Worm (Caenorhabditis elegans) whole organism, L1 larva: ENCODE data around the gene F19B6.3.
A peak's percentile ranks its signal among the peaks of the same experiment; 100 is the strongest.

Experiments
- C16A3.4 ChIP-seq: fragments of 150-350 bp; optimal IDR thresholded peaks from 2 replicates; lab custom pipeline; 2014; ENCODE audit warnings: missing biosample characterization, missing genetic modification characterization
- C34B4.2 ChIP-seq: sonication (generic microtip); optimal IDR thresholded peaks from 2 replicates; lab custom pipeline; 2017; ENCODE audit warnings: mild to moderate bottlenecking, missing genetic modification characterization, missing compliant biosample characterization
- F16B12.6 ChIP-seq: fragments of 150-350 bp; optimal IDR thresholded peaks from 2 replicates; lab custom pipeline; 2014; ENCODE audit warnings: missing biosample characterization, missing genetic modification characterization
- Y116A8C.19 ChIP-seq: sonication (generic microtip); optimal IDR thresholded peaks from 2 replicates; lab custom pipeline; 2016; ENCODE audit warnings: missing compliant biosample characterization, missing genetic modification characterization, borderline replicate concordance
- aha-1 ChIP-seq: fragments of 150-350 bp; optimal IDR thresholded peaks from 2 replicates; lab custom pipeline; 2014; ENCODE audit warnings: missing biosample characterization, missing genetic modification characterization
- ama-1 ChIP-seq: fragments of 150-350 bp; optimal IDR thresholded peaks from 2 replicates; lab custom pipeline; 2014
- blmp-1 ChIP-seq: fragments of 150-350 bp; optimal IDR thresholded peaks from 2 replicates; lab custom pipeline; 2014; ENCODE audit warnings: missing biosample characterization, missing genetic modification characterization
- ceh-90 ChIP-seq: sonication (generic microtip); optimal IDR thresholded peaks from 2 replicates; lab custom pipeline; 2016; ENCODE audit warnings: missing genetic modification characterization, missing compliant biosample characterization
- efl-3 ChIP-seq: fragments of 200-800 bp; sonication (Bioruptor generic); optimal IDR thresholded peaks from 2 replicates; lab custom pipeline; 2018; ENCODE audit warnings: mild to moderate bottlenecking, missing genetic modification characterization, missing compliant biosample characterization
- egl-13 ChIP-seq: sonication (generic microtip); optimal IDR thresholded peaks from 2 replicates; lab custom pipeline; 2016; ENCODE audit warnings: missing genotype, missing genetic modification reagents, missing genetic modification characterization, missing compliant biosample characterization
- egl-27 ChIP-seq, 2 experiments: fragments of 150-350 bp in 1 of 2; sonication (generic microtip); optimal IDR thresholded peaks; 3 replicates each; lab custom pipeline; 2017 to 2018; ENCODE audit warnings: missing biosample characterization in 2 of 2, missing genetic modification characterization in 2 of 2, missing genetic modification reagents in 2 of 2
- fkh-4 ChIP-seq: sonication (generic microtip); optimal IDR thresholded peaks from 2 replicates; lab custom pipeline; 2016; ENCODE audit warnings: missing compliant biosample characterization, missing genetic modification characterization, borderline replicate concordance
- fkh-8 ChIP-seq: sonication (generic microtip); optimal IDR thresholded peaks from 2 replicates; lab custom pipeline; 2016; ENCODE audit warnings: mild to moderate bottlenecking, missing genetic modification characterization, missing compliant biosample characterization
- fos-1 ChIP-seq: fragments of 150-350 bp; optimal IDR thresholded peaks from 2 replicates; lab custom pipeline; 2014; ENCODE audit warnings: missing biosample characterization, missing genetic modification characterization
- hlh-4 ChIP-seq: sonication (generic microtip); optimal IDR thresholded peaks from 2 replicates; lab custom pipeline; 2016; ENCODE audit warnings: mild to moderate bottlenecking, missing genetic modification characterization, missing compliant biosample characterization
- hpl-2 ChIP-seq: fragments of 150-350 bp; optimal IDR thresholded peaks from 2 replicates; lab custom pipeline; 2014; ENCODE audit warnings: missing biosample characterization, missing genetic modification reagents, missing genetic modification characterization
- isw-1 ChIP-seq: fragments of 200-800 bp; sonication (Bioruptor generic); IDR thresholded peaks from 2 replicates; pipeline ENCODE4 v1.3.6; 2022; ENCODE audit warnings: missing genetic modification characterization, missing compliant biosample characterization
- jun-1 ChIP-seq: fragments of 150-350 bp; optimal IDR thresholded peaks from 2 replicates; lab custom pipeline; 2014; ENCODE audit warnings: missing biosample characterization, missing genetic modification reagents, missing genetic modification characterization
- lin-13 ChIP-seq: fragments of 150-350 bp; optimal IDR thresholded peaks from 2 replicates; lab custom pipeline; 2014; ENCODE audit warnings: missing biosample characterization, missing genetic modification reagents, missing genetic modification characterization
- lin-35 ChIP-seq, 2 experiments: fragments of 150-350 bp; optimal IDR thresholded peaks; 2 replicates each; lab custom pipeline; 2014; ENCODE audit warnings: missing biosample characterization in 2 of 2, missing genetic modification characterization in 2 of 2, missing genetic modification reagents in 2 of 2
- lin-39 ChIP-seq: fragments of 150-350 bp; optimal IDR thresholded peaks from 2 replicates; lab custom pipeline; 2014; ENCODE audit warnings: missing biosample characterization, missing genetic modification reagents, missing genetic modification characterization
- lsy-2 ChIP-seq, 2 experiments: fragments of 150-350 bp; optimal IDR thresholded peaks; 2 replicates each; lab custom pipeline; 2014; ENCODE audit warnings: missing biosample characterization in 2 of 2, missing genetic modification characterization in 2 of 2
- mab-9 ChIP-seq: fragments of 200-800 bp; sonication (Bioruptor generic); IDR thresholded peaks from 2 replicates; pipeline ENCODE4 v1.3.6; 2022; ENCODE audit warnings: missing genetic modification reagents, missing genetic modification characterization, missing compliant biosample characterization
- mdl-1 ChIP-seq, 2 experiments: fragments of 150-350 bp; optimal IDR thresholded peaks; 2 replicates each; lab custom pipeline; 2014 to 2017; ENCODE audit warnings: missing biosample characterization in 2 of 2, missing genetic modification characterization in 2 of 2, inconsistent platforms in 1 of 2
- mep-1 ChIP-seq: fragments of 150-350 bp; optimal IDR thresholded peaks from 2 replicates; lab custom pipeline; 2014; ENCODE audit warnings: missing biosample characterization, missing genetic modification characterization
- nhr-12 ChIP-seq: sonication (generic microtip); optimal IDR thresholded peaks from 2 replicates; lab custom pipeline; 2017; ENCODE audit warnings: missing biosample characterization, missing genetic modification characterization
- nhr-20 ChIP-seq: sonication (generic microtip); optimal IDR thresholded peaks from 2 replicates; lab custom pipeline; 2016; ENCODE audit warnings: mild to moderate bottlenecking, missing genetic modification characterization, missing compliant biosample characterization
- nhr-237 ChIP-seq: fragments of 150-350 bp; optimal IDR thresholded peaks from 2 replicates; lab custom pipeline; 2014; ENCODE audit warnings: missing biosample characterization, missing genetic modification characterization
- nhr-28 ChIP-seq: fragments of 150-350 bp; optimal IDR thresholded peaks from 2 replicates; lab custom pipeline; 2014; ENCODE audit warnings: missing biosample characterization, missing genetic modification characterization
- nhr-47 ChIP-seq: sonication (generic microtip); optimal IDR thresholded peaks from 2 replicates; lab custom pipeline; 2016; ENCODE audit warnings: mild to moderate bottlenecking, missing genetic modification characterization, moderate library complexity, missing compliant biosample characterization
- nhr-77 ChIP-seq: fragments of 150-350 bp; optimal IDR thresholded peaks from 2 replicates; lab custom pipeline; 2014; ENCODE audit warnings: missing biosample characterization, missing genetic modification characterization
- nhr-84 ChIP-seq: sonication (generic microtip); optimal IDR thresholded peaks from 2 replicates; lab custom pipeline; 2017; ENCODE audit warnings: missing biosample characterization, missing genetic modification characterization
- nhr-90 ChIP-seq: sonication (generic microtip); optimal IDR thresholded peaks from 2 replicates; lab custom pipeline; 2016; ENCODE audit warnings: mild to moderate bottlenecking, missing genetic modification characterization, missing compliant biosample characterization; ENCODE audit not compliant: poor library complexity
- pag-3 ChIP-seq: sonication (generic microtip); optimal IDR thresholded peaks from 2 replicates; lab custom pipeline; 2017; ENCODE audit warnings: missing genetic modification characterization, mild to moderate bottlenecking, missing compliant biosample characterization, antibody characterized with exemption, borderline replicate concordance; ENCODE audit not compliant: insufficient read depth
- pax-3 ChIP-seq: fragments of 200-800 bp; sonication (Bioruptor generic); optimal IDR thresholded peaks from 2 replicates; lab custom pipeline; 2018; ENCODE audit warnings: mild to moderate bottlenecking, missing genetic modification characterization, moderate library complexity, missing compliant biosample characterization
- pqm-1 ChIP-seq: sonication (generic microtip); optimal IDR thresholded peaks from 3 replicates; lab custom pipeline; 2017; ENCODE audit warnings: missing biosample characterization, missing genetic modification characterization
- skn-1 ChIP-seq: fragments of 150-350 bp; optimal IDR thresholded peaks from 2 replicates; lab custom pipeline; 2014; ENCODE audit warnings: missing biosample characterization, missing genetic modification characterization
- snpc-4 ChIP-seq: fragments of 150-350 bp; optimal IDR thresholded peaks from 2 replicates; lab custom pipeline; 2014; ENCODE audit warnings: missing biosample characterization, missing genetic modification characterization
- snu-23 ChIP-seq: sonication (generic microtip); optimal IDR thresholded peaks from 2 replicates; lab custom pipeline; 2016; ENCODE audit warnings: missing genetic modification characterization, missing compliant biosample characterization
- sptf-1 ChIP-seq: fragments of 150-350 bp; optimal IDR thresholded peaks from 2 replicates; lab custom pipeline; 2014; ENCODE audit warnings: missing biosample characterization, missing genetic modification characterization
- swsn-7 ChIP-seq: sonication (generic microtip); optimal IDR thresholded peaks from 2 replicates; lab custom pipeline; 2016; ENCODE audit warnings: missing genetic modification characterization, missing compliant biosample characterization
- tbx-2 ChIP-seq: sonication (generic microtip); optimal IDR thresholded peaks from 2 replicates; lab custom pipeline; 2016; ENCODE audit warnings: missing genetic modification characterization, missing compliant biosample characterization
- unc-30 ChIP-seq: sonication (generic microtip); optimal IDR thresholded peaks from 2 replicates; lab custom pipeline; 2017; ENCODE audit warnings: missing biosample characterization, missing genetic modification characterization
- vab-15 ChIP-seq: sonication (generic microtip); optimal IDR thresholded peaks from 2 replicates; lab custom pipeline; 2017; ENCODE audit warnings: missing genotype, mild to moderate bottlenecking, missing genetic modification characterization, missing compliant biosample characterization
- xbp-1 ChIP-seq: sonication (generic microtip); optimal IDR thresholded peaks from 2 replicates; lab custom pipeline; 2016; ENCODE audit warnings: missing genetic modification characterization, missing compliant biosample characterization
- zip-4 ChIP-seq: fragments of 200-800 bp; sonication (Bioruptor generic); optimal IDR thresholded peaks from 2 replicates; lab custom pipeline; 2018; ENCODE audit warnings: mild to moderate bottlenecking, missing genetic modification characterization, moderate library complexity, missing compliant biosample characterization
- ztf-11 ChIP-seq, 2 experiments: sonication (generic microtip); optimal IDR thresholded peaks; 2 replicates each; lab custom pipeline; 2016 to 2017; ENCODE audit warnings: missing genetic modification characterization in 2 of 2, missing biosample characterization in 1 of 2, missing compliant biosample characterization in 1 of 2

The F19B6.3 gene

ce11 chrIV:12282157-12282789 lies 44.8 kb upstream of the F19B6.3 start, which contains the start of the genes C42C1.12 and C42C1.19 (continued):
- no peak for TF ChIP-seq C16A3.4 (tag; lab: Kevin White, UChicago)
- TF ChIP-seq F16B12.6 (tag; lab: Kevin White, UChicago): peak; percentile 82
- peak; percentile 32 for TF ChIP-seq xbp-1
- no peak for TF ChIP-seq efl-3 (GFP tag; lab: Kevin White, UChicago)
- TF ChIP-seq egl-27 (tag; optimal IDR thresholded peaks at IDR 0.05; lab: Kevin White, UChicago): no peak
- TF ChIP-seq tbx-2 (tag; lab: Kevin White, UChicago): no peak
- no peak for TF ChIP-seq ama-1 (lab: Kevin White, UChicago)
- no peak for TF ChIP-seq snu-23 (GFP tag; lab: Kevin White, UChicago)
- no peak for TF ChIP-seq nhr-20 (tag; lab: Kevin White, UChicago)
- peak; percentile 15 for TF ChIP-seq blmp-1 (tag; lab: Kevin White, UChicago)
- no peak for TF ChIP-seq nhr-77 (tag; lab: Kevin White, UChicago)
- TF ChIP-seq skn-1 (tag; lab: Kevin White, UChicago): no peak
- TF ChIP-seq C34B4.2: no peak
- no peak for TF ChIP-seq nhr-47 (tag; lab: Kevin White, UChicago)
- no peak for TF ChIP-seq egl-13 (tag; lab: Kevin White, UChicago)
- TF ChIP-seq nhr-237 (tag; lab: Kevin White, UChicago): no peak
- TF ChIP-seq fkh-4 (tag; lab: Kevin White, UChicago): no peak
- TF ChIP-seq nhr-84 (tag; lab: Kevin White, UChicago): no peak
- TF ChIP-seq Y116A8C.19 (tag; lab: Kevin White, UChicago): no peak
- no peak for TF ChIP-seq jun-1 (tag; lab: Kevin White, UChicago)
- no peak for TF ChIP-seq mdl-1 (tag; optimal IDR thresholded peaks at IDR 0.05; lab: Kevin White, UChicago)
- no peak for TF ChIP-seq nhr-28 (tag; lab: Kevin White, UChicago)
- TF ChIP-seq pqm-1 (tag; lab: Kevin White, UChicago): no peak
- TF ChIP-seq lin-35 (GFP tag; optimal IDR thresholded peaks at IDR 0.05; lab: Kevin White, UChicago): peak; percentile 1 to 14
- TF ChIP-seq fkh-8 (tag; lab: Kevin White, UChicago): no peak
- TF ChIP-seq sptf-1 (tag; lab: Kevin White, UChicago): no peak
- TF ChIP-seq mab-9: no peak
- no peak for TF ChIP-seq lin-39
- TF ChIP-seq swsn-7 (tag; lab: Kevin White, UChicago): peak; percentile 3
- TF ChIP-seq fos-1: no peak
- no peak for TF ChIP-seq ceh-90
- TF ChIP-seq aha-1 (tag; lab: Kevin White, UChicago): no peak
- TF ChIP-seq ztf-11 (tag; optimal IDR thresholded peaks at IDR 0.05; lab: Kevin White, UChicago): no peak
- TF ChIP-seq vab-15: no peak
- no peak for TF ChIP-seq isw-1
- no peak for TF ChIP-seq hpl-2 (GFP tag; lab: Kevin White, UChicago)
- no peak for TF ChIP-seq unc-30 (tag; lab: Kevin White, UChicago)
- TF ChIP-seq lsy-2 (tag; optimal IDR thresholded peaks at IDR 0.05; lab: Kevin White, UChicago): peak; percentile 54 to 61

DNA sequence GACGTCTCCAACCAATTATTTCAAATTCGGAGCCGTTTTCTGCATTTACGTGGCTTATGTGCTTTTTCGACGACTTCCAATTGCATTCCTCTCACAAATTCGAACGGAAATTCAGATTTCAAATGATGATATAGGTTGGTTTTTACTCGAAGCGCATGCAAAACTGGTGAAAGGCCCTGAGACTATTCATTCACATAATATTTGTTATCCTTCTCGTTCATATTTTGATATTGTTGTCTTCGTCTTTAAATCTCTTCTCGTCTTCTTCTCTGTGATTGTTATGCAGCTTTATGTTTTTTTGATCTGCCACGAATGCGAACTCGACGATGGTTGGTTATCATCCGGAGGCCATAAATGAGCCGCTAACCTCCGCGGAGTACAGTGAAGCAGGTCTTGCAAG lies 44.2 kb upstream of the F19B6.3 start, which contains the start of gene hpo-12:
hpo-12 (plus strand) TSS at position 301 of the 400 bp plus-strand sequence.
- TF ChIP-seq mep-1 (tag; lab: Kevin White, UChicago) (no peak), Y116A8C.19 (tag; lab: Kevin White, UChicago) (no peak), vab-15 (no peak)

DNA sequence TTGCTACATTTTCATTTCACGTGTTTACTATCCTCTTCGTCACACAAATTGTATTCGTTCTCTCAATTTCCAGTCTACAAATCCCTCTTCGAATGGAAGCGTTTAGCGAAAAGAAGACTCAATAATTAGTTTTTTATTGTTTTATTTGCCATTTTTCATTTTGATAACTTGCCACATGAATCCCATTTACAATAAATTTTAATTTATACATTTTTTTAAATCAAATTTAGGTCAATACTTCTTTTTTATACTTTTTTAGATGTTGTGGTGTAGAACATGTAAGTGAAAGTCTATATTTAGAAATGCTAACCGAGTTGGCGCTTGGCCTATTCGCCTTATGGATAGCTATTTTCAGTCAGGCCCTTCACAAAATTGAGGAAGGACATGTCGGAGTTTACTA lies 39.4 kb upstream of the F19B6.3 start, which contains the start of gene erl-1:
erl-1 (plus strand) TSS at position 301 of the 400 bp plus-strand sequence.
- TF ChIP-seq Y116A8C.19 (tag; lab: Kevin White, UChicago): no peak
- TF ChIP-seq pax-3 (tag; lab: Kevin White, UChicago): no peak
- no peak for TF ChIP-seq zip-4 (GFP tag; lab: Kevin White, UChicago)
- TF ChIP-seq nhr-90 (tag; lab: Kevin White, UChicago): no peak
- no peak for TF ChIP-seq hpl-2 (GFP tag; lab: Kevin White, UChicago)
- TF ChIP-seq hlh-4: no peak
- no peak for TF ChIP-seq snpc-4 (tag; lab: Kevin White, UChicago)
- no peak for TF ChIP-seq fkh-4 (tag; lab: Kevin White, UChicago)
- no peak for TF ChIP-seq mab-9
- TF ChIP-seq lin-13 (GFP tag; lab: Kevin White, UChicago): no peak
- TF ChIP-seq nhr-12: no peak
- no peak for TF ChIP-seq isw-1
- no peak for TF ChIP-seq blmp-1 (tag; lab: Kevin White, UChicago)
- TF ChIP-seq pag-3 (tag; lab: Kevin White, UChicago): no peak
- TF ChIP-seq fkh-8 (tag; lab: Kevin White, UChicago): no peak
- TF ChIP-seq mep-1 (tag; lab: Kevin White, UChicago): no peak
